Fruit fly (Drosophila melanogaster) whole organism, embryonic: ENCODE measurements around the gene CG31122.
A peak's percentile ranks its signal among the peaks of the same experiment; 100 is the strongest.

Experiments
- Awh ChIP-seq: fragments of 200-800 bp; sonication (Bioruptor generic); IDR thresholded peaks from 2 replicates; pipeline ENCODE4, ENCODE4 v1.3.6; 2022; ENCODE audit warnings: missing biosample characterization, missing genetic modification characterization
- BEAF-32 ChIP-seq: fragments of 200-800 bp; sonication (Bioruptor generic); optimal IDR thresholded peaks from 3 replicates; lab custom pipeline; 2017; ENCODE audit warnings: missing biosample characterization, missing genetic modification characterization, mild to moderate bottlenecking, moderate library complexity, missing genetic modification reagents
- CG10321 ChIP-seq: fragments of 200-800 bp; sonication (Bioruptor generic); IDR thresholded peaks from 2 replicates; pipeline ENCODE4 v1.3.6; 2022; ENCODE audit warnings: missing biosample characterization, missing genetic modification characterization
- CG10366 ChIP-seq: fragments of 200-800 bp; sonication (Bioruptor generic); IDR thresholded peaks from 2 replicates; pipeline ENCODE4 v1.3.6; 2022; ENCODE audit warnings: missing biosample characterization, missing genetic modification characterization
- CG12219 ChIP-seq: fragments of 200-800 bp; sonication (Bioruptor generic); optimal IDR thresholded peaks from 3 replicates; lab custom pipeline; 2018; ENCODE audit warnings: missing biosample characterization, mild to moderate bottlenecking, missing genetic modification characterization
- CG12391 ChIP-seq: fragments of 200-800 bp; sonication (Bioruptor generic); optimal IDR thresholded peaks from 3 replicates; lab custom pipeline; 2018; ENCODE audit warnings: missing biosample characterization, mild to moderate bottlenecking, missing genetic modification characterization, moderate library complexity
- CG13775 ChIP-seq: fragments of 200-800 bp; sonication (Bioruptor generic); optimal IDR thresholded peaks from 3 replicates; lab custom pipeline; 2017; ENCODE audit warnings: missing biosample characterization, mild to moderate bottlenecking, missing genetic modification characterization
- CG14441 ChIP-seq: fragments of 200-800 bp; sonication (Bioruptor generic); IDR thresholded peaks from 2 replicates; pipeline ENCODE4 v1.3.6; 2022; ENCODE audit warnings: missing biosample characterization, missing genetic modification characterization
- CG1603 ChIP-seq: fragments of 200-800 bp; sonication (Bioruptor generic); optimal IDR thresholded peaks from 2 replicates; lab custom pipeline; 2019; ENCODE audit warnings: missing biosample characterization, mild to moderate bottlenecking, missing genetic modification characterization, moderate library complexity
- CG16863 ChIP-seq: fragments of 200-800 bp; sonication (Bioruptor generic); optimal IDR thresholded peaks from 3 replicates; lab custom pipeline; 2016; ENCODE audit warnings: missing biosample characterization, missing genetic modification characterization
- CG17186 ChIP-seq: fragments of 200-800 bp; sonication (Bioruptor generic); optimal IDR thresholded peaks from 3 replicates; lab custom pipeline; 2017; ENCODE audit warnings: missing biosample characterization, missing genetic modification reagents, missing genetic modification characterization
- CG17359 ChIP-seq: fragments of 200-800 bp; sonication (Bioruptor generic); optimal IDR thresholded peaks from 3 replicates; lab custom pipeline; 2018; ENCODE audit warnings: missing biosample characterization, mild to moderate bottlenecking, missing genetic modification characterization, moderate library complexity
- CG18011 ChIP-seq: fragments of 200-800 bp; sonication (Bioruptor generic); optimal IDR thresholded peaks from 2 replicates; lab custom pipeline; 2017; ENCODE audit warnings: missing biosample characterization, missing genetic modification characterization, mild to moderate bottlenecking, moderate library complexity, missing genotype
- CG18262 ChIP-seq: fragments of 200-800 bp; optimal IDR thresholded peaks from 3 replicates; lab custom pipeline; 2019; ENCODE audit warnings: missing biosample characterization, mild to moderate bottlenecking, missing genetic modification characterization, moderate library complexity
- CG3163 ChIP-seq: fragments of 200-800 bp; sonication (Bioruptor generic); optimal IDR thresholded peaks from 3 replicates; lab custom pipeline; 2016; ENCODE audit warnings: missing biosample characterization, missing genetic modification characterization
- CG3281 ChIP-seq: fragments of 200-800 bp; sonication (Bioruptor generic); optimal IDR thresholded peaks from 3 replicates; lab custom pipeline; 2017; ENCODE audit warnings: missing biosample characterization, mild to moderate bottlenecking, missing genetic modification characterization
- CG6175 ChIP-seq: fragments of 200-800 bp; sonication (Bioruptor generic); IDR thresholded peaks from 3 replicates; pipeline ENCODE4 v1.3.6; 2022; ENCODE audit warnings: missing biosample characterization, missing genetic modification characterization
- CG6689 ChIP-seq: fragments of 200-800 bp; sonication (Bioruptor generic); IDR thresholded peaks from 2 replicates; pipeline ENCODE4 v1.3.6; 2022; ENCODE audit warnings: missing biosample characterization, missing genetic modification characterization
- CG6765 ChIP-seq: fragments of 200-800 bp; sonication (Bioruptor generic); optimal IDR thresholded peaks from 3 replicates; lab custom pipeline; 2017; ENCODE audit warnings: missing biosample characterization, mild to moderate bottlenecking, missing genetic modification characterization
- CG8089 ChIP-seq: fragments of 200-800 bp; sonication (Bioruptor generic); optimal IDR thresholded peaks from 3 replicates; lab custom pipeline; 2016; ENCODE audit warnings: missing biosample characterization, missing genetic modification characterization
- CG9932 ChIP-seq: fragments of 200-800 bp; sonication (Bioruptor generic); IDR thresholded peaks from 2 replicates; pipeline ENCODE4 v1.3.6; 2022; ENCODE audit warnings: missing biosample characterization, missing genetic modification characterization
- Dbx ChIP-seq: fragments of 200-800 bp; sonication (Bioruptor generic); IDR thresholded peaks from 3 replicates; pipeline ENCODE4 v1.3.6; 2022; ENCODE audit warnings: missing biosample characterization, missing genetic modification characterization
- Deaf1 ChIP-seq: fragments of 200-800 bp; optimal IDR thresholded peaks from 3 replicates; lab custom pipeline; 2019; ENCODE audit warnings: missing biosample characterization, mild to moderate bottlenecking, missing genetic modification characterization, moderate library complexity
- Dref ChIP-seq: fragments of 200-800 bp; sonication (Bioruptor generic); IDR thresholded peaks from 2 replicates; pipeline ENCODE4 v1.3.6; 2022; ENCODE audit warnings: missing biosample characterization, missing genetic modification characterization
- ERR ChIP-seq: fragments of 200-800 bp; sonication (Bioruptor generic); optimal IDR thresholded peaks from 2 replicates; lab custom pipeline; 2016; ENCODE audit warnings: missing biosample characterization, missing genetic modification characterization
- Gug ChIP-seq: fragments of 200-800 bp; sonication (Bioruptor generic); IDR thresholded peaks from 4 replicates; pipeline ENCODE4 v1.3.6; 2022; ENCODE audit warnings: missing biosample characterization, missing genetic modification characterization
- Hand ChIP-seq: fragments of 200-800 bp; sonication (Bioruptor generic); optimal IDR thresholded peaks from 2 replicates; lab custom pipeline; 2017; ENCODE audit warnings: mild to moderate bottlenecking, missing biosample characterization, missing genetic modification reagents, missing genetic modification characterization
- Hey ChIP-seq: fragments of 200-800 bp; sonication (Bioruptor generic); optimal IDR thresholded peaks from 3 replicates; lab custom pipeline; 2018; ENCODE audit warnings: missing biosample characterization, mild to moderate bottlenecking, missing genetic modification characterization
- HmgZ ChIP-seq: fragments of 200-800 bp; sonication (Bioruptor generic); optimal IDR thresholded peaks from 2 replicates; lab custom pipeline; 2018; ENCODE audit warnings: missing biosample characterization, mild to moderate bottlenecking, missing genetic modification characterization
- Jarid2 ChIP-seq: fragments of 200-800 bp; sonication (Bioruptor generic); optimal IDR thresholded peaks from 3 replicates; lab custom pipeline; 2017; ENCODE audit warnings: mild to moderate bottlenecking, missing biosample characterization, missing genetic modification reagents, missing genetic modification characterization
- Med ChIP-seq: fragments of 200-800 bp; sonication (Bioruptor generic); peaks from one replicate; lab custom pipeline; 2016; ENCODE audit warnings: missing biosample characterization, missing genetic modification characterization, mild to moderate bottlenecking, inconsistent platforms, moderate library complexity
- NC2α ChIP-seq: fragments of 200-800 bp; sonication (Bioruptor generic); optimal IDR thresholded peaks from 2 replicates; lab custom pipeline; 2016; ENCODE audit warnings: missing biosample characterization, missing genetic modification characterization
- Oaz ChIP-seq: fragments of 200-800 bp; sonication (Bioruptor generic); IDR thresholded peaks from 2 replicates; pipeline ENCODE4 v1.3.6; 2022; ENCODE audit warnings: missing biosample characterization, missing genetic modification characterization
- Oli ChIP-seq: fragments of 200-800 bp; sonication (Bioruptor generic); optimal IDR thresholded peaks from 2 replicates; lab custom pipeline; 2018; ENCODE audit warnings: missing biosample characterization, mild to moderate bottlenecking, missing genetic modification characterization, moderate library complexity
- Ptx1 ChIP-seq: fragments of 200-800 bp; sonication (Bioruptor generic); IDR thresholded peaks from 2 replicates; pipeline ENCODE4 v1.3.6; 2022; ENCODE audit warnings: missing biosample characterization, missing genetic modification characterization
- Sin3A ChIP-seq: fragments of >200 bp; optimal IDR thresholded peaks from 2 replicates; lab custom pipeline; 2018
- Stat92E ChIP-seq, 3 experiments: fragments of >200 bp in 2 of 3; fragments of 200-800 bp in 1 of 3; sonication (Bioruptor generic) in 1 of 3; optimal IDR thresholded peaks; 2 replicates each; lab custom pipeline; 2017 to 2019; ENCODE audit warnings: missing biosample characterization in 3 of 3, missing genetic modification characterization in 3 of 3, mild to moderate bottlenecking in 1 of 3, moderate library complexity in 1 of 3
- bsh ChIP-seq, 2 experiments: fragments of 200-800 bp; sonication (Bioruptor generic); optimal IDR thresholded peaks; 2 replicates each; lab custom pipeline; 2017 to 2018; ENCODE audit warnings: mild to moderate bottlenecking in 2 of 2, missing biosample characterization in 2 of 2, missing genetic modification characterization in 2 of 2, moderate library complexity in 1 of 2
- chm ChIP-seq: fragments of 200-800 bp; sonication (Bioruptor generic); IDR thresholded peaks from 2 replicates; pipeline ENCODE4 v1.3.6; 2022; ENCODE audit warnings: missing biosample characterization, missing genetic modification characterization
- crp ChIP-seq, 2 experiments: fragments of 200-800 bp; sonication (Bioruptor generic); optimal IDR thresholded peaks; 2 replicates in 1 of 2; 3 replicates in 1 of 2; lab custom pipeline; 2017; ENCODE audit warnings: missing biosample characterization in 2 of 2, missing genetic modification characterization in 2 of 2, mild to moderate bottlenecking in 1 of 2, moderate library complexity in 1 of 2
- eyg ChIP-seq: fragments of 200-800 bp; sonication (Bioruptor generic); optimal IDR thresholded peaks from 3 replicates; lab custom pipeline; 2016; ENCODE audit warnings: missing biosample characterization, missing genetic modification characterization
- fd3F ChIP-seq: fragments of 200-800 bp; sonication (Bioruptor generic); optimal IDR thresholded peaks from 2 replicates; lab custom pipeline; 2018; ENCODE audit warnings: missing biosample characterization, mild to moderate bottlenecking, missing genetic modification characterization, moderate library complexity
- gcm2 ChIP-seq: fragments of 200-800 bp; sonication (Bioruptor generic); optimal IDR thresholded peaks from 2 replicates; lab custom pipeline; 2016; ENCODE audit warnings: missing biosample characterization, missing genetic modification characterization
- hkb ChIP-seq, 2 experiments: fragments of 200-800 bp in 1 of 2; fragments of >200 bp in 1 of 2; sonication (Bioruptor generic) in 1 of 2; IDR thresholded peaks in 1 of 2; optimal IDR thresholded peaks in 1 of 2; 2 replicates each; pipeline versions ENCODE4 v1.3.6 to Lab custom; 2017 to 2022; ENCODE audit warnings: missing biosample characterization in 1 of 2, missing genetic modification characterization in 1 of 2
- kni ChIP-seq: fragments of 200-800 bp; sonication (Bioruptor generic); optimal IDR thresholded peaks from 3 replicates; lab custom pipeline; 2017; ENCODE audit warnings: mild to moderate bottlenecking, missing biosample characterization, missing genetic modification reagents, missing genetic modification characterization
- odd ChIP-seq: fragments of 200-800 bp; sonication (Bioruptor generic); optimal IDR thresholded peaks from 2 replicates; lab custom pipeline; 2017; ENCODE audit warnings: missing biosample characterization, mild to moderate bottlenecking, missing genetic modification characterization
- ro ChIP-seq: fragments of 200-800 bp; sonication (Bioruptor generic); IDR thresholded peaks from 2 replicates; pipeline ENCODE4 v1.3.6; 2022; ENCODE audit warnings: missing biosample characterization, missing genetic modification characterization
- shn ChIP-seq: fragments of 200-800 bp; sonication (Bioruptor generic); optimal IDR thresholded peaks from 3 replicates; lab custom pipeline; 2016; ENCODE audit warnings: missing biosample characterization, missing genetic modification characterization
- tgo ChIP-seq: fragments of 200-800 bp; sonication (Bioruptor generic); IDR thresholded peaks from 3 replicates; pipeline ENCODE4 v1.3.6; 2022; ENCODE audit warnings: missing biosample characterization, missing genetic modification characterization
- ttk ChIP-seq: fragments of 200-800 bp; sonication (Bioruptor generic); IDR thresholded peaks from 2 replicates; pipeline ENCODE4 v2.1.2; 2022; ENCODE audit warnings: missing biosample characterization, missing genetic modification characterization

CG31122 gene

dm6 chr3R:18456196-18456781, 43.6 kb upstream of the CG31122 start (continued):
- peak; percentile 83 for TF ChIP-seq Med (GFP tag; lab: Kevin White, UChicago)
- peak; percentile 17; the same call in 1 of the 2 replicates for TF ChIP-seq CG10321
- no peak for TF ChIP-seq CG17186 (GFP tag; lab: Kevin White, UChicago)
- TF ChIP-seq Ptx1 = peak; percentile 62
- TF ChIP-seq CG1603 = no peak
- no peak for TF ChIP-seq Stat92E (GFP tag; optimal IDR thresholded peaks at IDR 0.05; lab: Kevin White, UChicago)
- no peak for TF ChIP-seq odd (GFP tag; lab: Kevin White, UChicago)
- no peak for TF ChIP-seq CG12391
- no peak for TF ChIP-seq Hand (GFP tag; lab: Kevin White, UChicago)
- peak; percentile 53 for TF ChIP-seq ttk (GFP tag; lab: Robert Waterston, UW)
- TF ChIP-seq CG8089 (GFP tag; lab: Kevin White, UChicago) = no peak
- TF ChIP-seq ERR (GFP tag; lab: Kevin White, UChicago) = no peak
- peak; percentile 47 for TF ChIP-seq Oli (tag; lab: Kevin White, UChicago)
- TF ChIP-seq chm = no peak
- TF ChIP-seq tgo (GFP tag; lab: Robert Waterston, UW) = peak; percentile 38; the same call in 1 of the 3 replicates
- TF ChIP-seq Sin3A (lab: Kevin White, UChicago) = no peak
- TF ChIP-seq BEAF-32 = no peak
- no peak for TF ChIP-seq Deaf1
- TF ChIP-seq CG6689 (GFP tag; lab: Robert Waterston, UW) = peak; percentile 65
- TF ChIP-seq CG6175 = no peak
- no peak for TF ChIP-seq shn
- no peak for TF ChIP-seq Dref
- TF ChIP-seq NC2α (GFP tag; lab: Kevin White, UChicago) = no peak
- TF ChIP-seq Awh (GFP tag; lab: Robert Waterston, UW) = no peak
- TF ChIP-seq fd3F (GFP tag; lab: Kevin White, UChicago) = peak; percentile 40
- no peak for TF ChIP-seq CG17359
- TF ChIP-seq bsh (GFP tag; optimal IDR thresholded peaks at IDR 0.05; lab: Kevin White, UChicago) = peak in 1 of 2 experiments; percentile 70
- TF ChIP-seq CG3163 (GFP tag; lab: Kevin White, UChicago) = no peak
- TF ChIP-seq Gug (GFP tag; lab: Robert Waterston, UW) = peak; percentile 20; the same call in 1 of the 4 replicates
- no peak for TF ChIP-seq crp (GFP tag; optimal IDR thresholded peaks at IDR 0.05; lab: Kevin White, UChicago)
- TF ChIP-seq CG6765 (GFP tag; lab: Kevin White, UChicago) = no peak
- TF ChIP-seq hkb (optimal IDR thresholded peaks at IDR 0.05; lab: Kevin White, UChicago) = no peak
- TF ChIP-seq hkb (GFP tag; IDR thresholded peaks at IDR 0.05; lab: Robert Waterston, UW) = no peak; the same call in 1 of the 2 replicates
- no peak for TF ChIP-seq ro
- no peak for TF ChIP-seq Hey (tag; lab: Kevin White, UChicago)
- TF ChIP-seq CG18262 = no peak
- TF ChIP-seq gcm2 (GFP tag; lab: Kevin White, UChicago) = no peak
- peak; percentile 14 for TF ChIP-seq CG13775 (GFP tag; lab: Kevin White, UChicago)
- TF ChIP-seq HmgZ (tag; lab: Kevin White, UChicago) = no peak
- 0 out of 3 replicates have a peak, but pooled peaks have one; percentile 25 for TF ChIP-seq Dbx (GFP tag; lab: Robert Waterston, UW)
- no peak for TF ChIP-seq eyg
- TF ChIP-seq CG14441 (GFP tag; lab: Robert Waterston, UW) = peak; percentile 52
- TF ChIP-seq CG18011 = no peak
- TF ChIP-seq Jarid2 (GFP tag; lab: Kevin White, UChicago) = no peak
- peak; percentile 51 for TF ChIP-seq CG9932 (GFP tag; lab: Robert Waterston, UW)
- peak; percentile 16 for TF ChIP-seq CG12219 (GFP tag; lab: Kevin White, UChicago)
- peak; percentile 50; the same call in 1 of the 2 replicates for TF ChIP-seq CG10366 (GFP tag; lab: Robert Waterston, UW)
- TF ChIP-seq CG16863 (GFP tag; lab: Kevin White, UChicago) = no peak
- no peak for TF ChIP-seq kni (GFP tag; lab: Kevin White, UChicago)
- 0 out of 2 replicates have a peak, but pooled peaks have one; percentile 16 for TF ChIP-seq Oaz (GFP tag; lab: Robert Waterston, UW)
- TF ChIP-seq CG3281 (GFP tag; lab: Kevin White, UChicago) = no peak
